Worm (Caenorhabditis elegans): ENCODE results near the gene sup-10.

DNA sequence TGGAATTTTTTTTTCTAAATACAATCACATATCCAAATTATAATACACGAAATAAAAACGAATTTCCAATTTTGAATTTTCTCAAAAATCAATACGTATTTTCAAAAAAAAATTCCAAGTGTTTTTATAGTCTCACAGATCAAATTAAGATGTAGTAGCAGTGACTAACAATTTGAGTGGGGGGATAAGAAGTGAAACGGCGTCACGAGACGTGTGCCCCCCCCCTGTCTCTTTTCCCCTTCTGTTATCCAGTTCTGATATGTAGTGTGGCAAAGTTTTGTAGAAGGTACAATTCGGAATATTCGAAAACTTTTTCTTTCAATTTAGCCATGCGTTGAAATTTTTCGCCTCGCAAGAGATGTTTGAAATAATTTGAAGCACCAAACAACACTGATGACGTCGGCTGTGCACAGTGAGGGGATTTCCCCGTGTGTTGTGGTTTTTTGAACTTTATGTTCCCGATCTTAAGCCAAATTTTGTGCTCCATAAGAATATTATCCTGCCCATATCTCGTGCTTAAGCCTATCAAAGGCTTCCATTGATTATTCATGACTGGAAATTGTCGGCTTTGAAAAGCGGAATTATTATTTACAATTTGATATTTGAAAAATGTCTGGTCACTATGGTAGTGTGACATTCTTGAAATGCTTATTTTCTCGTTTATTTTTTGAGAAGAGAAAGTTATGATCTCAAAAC, 12.8 kb upstream of the sup-10 start:
- TF ChIP-seq klf-2 (GFP tag; conservative IDR thresholded peaks at IDR 0.05) (no peak), ztf-23 (GFP tag; IDR thresholded peaks at IDR 0.05) (no peak), ref-1 (GFP tag; conservative IDR thresholded peaks at IDR 0.05) (no peak), tab-1 (GFP tag; IDR thresholded peaks at IDR 0.05) (no peak), T22C8.4 (GFP tag; IDR thresholded peaks at IDR 0.05) (no peak), ztf-29 (GFP tag; IDR thresholded peaks at IDR 0.05) (no peak), flt-1 (GFP tag; IDR thresholded peaks at IDR 0.05) (no peak)
